Worm (Caenorhabditis elegans): ENCODE data around the gene C34C12.2.
A peak's percentile ranks its signal among the peaks of the same experiment; 100 is the strongest.

ce11 chrIII:3435152-3435551, 18.4 kb upstream of the C34C12.2 start:
- TF ChIP-seq nhr-12 (tag; optimal IDR thresholded peaks at IDR 0.05) (no peak), F13H6.1 (tag; optimal IDR thresholded peaks at IDR 0.05) (no peak), ama-1 (optimal IDR thresholded peaks at IDR 0.05) (no peak), aly-2 (tag; optimal IDR thresholded peaks at IDR 0.05) (no peak), snpc-4 (tag; optimal IDR thresholded peaks at IDR 0.05) (no peak), ceh-82 (tag; optimal IDR thresholded peaks at IDR 0.05) (no peak), fos-1 (tag; optimal IDR thresholded peaks at IDR 0.05) (peak; percentile 73), ZK546.5 (tag; optimal IDR thresholded peaks at IDR 0.05) (no peak), unc-62 (GFP tag; optimal IDR thresholded peaks at IDR 0.05) (no peak), nhr-237 (tag; optimal IDR thresholded peaks at IDR 0.05) (no peak)
